Fruit fly (Drosophila melanogaster) whole organism, embryonic: ENCODE measurements around the gene CG44261.

Experiments
- Ada2b ChIP-seq: fragments of 200-800 bp; sonication (Bioruptor generic); IDR thresholded peaks from 2 replicates; pipeline ENCODE4 v1.3.6; 2022; ENCODE audit warnings: missing biosample characterization, missing genetic modification characterization
- Adf1 ChIP-seq: fragments of 200-800 bp; sonication (Bioruptor generic); IDR thresholded peaks from 2 replicates; pipeline ENCODE4 v1.3.6; 2022; ENCODE audit warnings: missing biosample characterization, missing genetic modification characterization
- Bteb2 ChIP-seq: fragments of 200-800 bp; sonication (Bioruptor generic); optimal IDR thresholded peaks from 2 replicates; lab custom pipeline; 2016; ENCODE audit warnings: missing biosample characterization, missing genetic modification characterization
- CG10147 ChIP-seq: fragments of 200-800 bp; sonication (Bioruptor generic); optimal IDR thresholded peaks from 2 replicates; lab custom pipeline; 2019; ENCODE audit warnings: missing biosample characterization, mild to moderate bottlenecking, missing genetic modification characterization, moderate library complexity
- CG10462 ChIP-seq: fragments of 200-800 bp; sonication (Bioruptor generic); optimal IDR thresholded peaks from 2 replicates; lab custom pipeline; 2016; ENCODE audit warnings: missing biosample characterization, missing genetic modification characterization
- CG10959 ChIP-seq: fragments of 200-800 bp; sonication (Bioruptor generic); IDR thresholded peaks from 2 replicates; pipeline ENCODE4 v1.3.6; 2022; ENCODE audit warnings: missing biosample characterization, missing genetic modification characterization
- CG11093 ChIP-seq: fragments of 200-800 bp; sonication (Bioruptor generic); IDR thresholded peaks from 3 replicates; pipeline ENCODE4 v1.3.6; 2022; ENCODE audit warnings: missing biosample characterization, missing genetic modification characterization
- CG11398 ChIP-seq: fragments of 200-800 bp; sonication (Bioruptor generic); optimal IDR thresholded peaks from 2 replicates; lab custom pipeline; 2016; ENCODE audit warnings: missing biosample characterization, missing genetic modification characterization
- CG11504 ChIP-seq: fragments of 200-800 bp; sonication (Bioruptor generic); optimal IDR thresholded peaks from 3 replicates; lab custom pipeline; 2019; ENCODE audit warnings: missing biosample characterization, mild to moderate bottlenecking, missing genetic modification characterization, moderate library complexity
- CG11695 ChIP-seq: fragments of 200-800 bp; sonication (Bioruptor generic); IDR thresholded peaks from 3 replicates; pipeline ENCODE4 v1.3.6; 2022; ENCODE audit warnings: missing biosample characterization, missing genetic modification characterization
- CG11723 ChIP-seq: fragments of 200-800 bp; sonication (Bioruptor generic); optimal IDR thresholded peaks from 2 replicates; lab custom pipeline; 2017; ENCODE audit warnings: missing biosample characterization, mild to moderate bottlenecking, missing genetic modification characterization
- CG12769 ChIP-seq: fragments of 200-800 bp; sonication (Bioruptor generic); optimal IDR thresholded peaks from 2 replicates; lab custom pipeline; 2019; ENCODE audit warnings: missing biosample characterization, mild to moderate bottlenecking, missing genetic modification characterization, moderate library complexity
- CG14667 ChIP-seq: fragments of 200-800 bp; sonication (Bioruptor generic); IDR thresholded peaks from 2 replicates; pipeline ENCODE4 v1.3.6; 2022; ENCODE audit warnings: missing biosample characterization, missing genetic modification characterization
- CG15073 ChIP-seq: fragments of 200-800 bp; sonication (Bioruptor generic); optimal IDR thresholded peaks from 2 replicates; lab custom pipeline; 2016; ENCODE audit warnings: missing biosample characterization, missing genetic modification characterization
- CG17328 ChIP-seq: fragments of 200-800 bp; sonication (Bioruptor generic); IDR thresholded peaks from 2 replicates; pipeline ENCODE4 v1.3.6; 2022; ENCODE audit warnings: missing biosample characterization, missing genetic modification characterization
- CG2120 ChIP-seq: fragments of 200-800 bp; sonication (Bioruptor generic); optimal IDR thresholded peaks from 3 replicates; lab custom pipeline; 2016; ENCODE audit warnings: missing biosample characterization, missing genetic modification characterization
- CG2202 ChIP-seq: fragments of 200-800 bp; sonication (Bioruptor generic); optimal IDR thresholded peaks from 2 replicates; lab custom pipeline; 2018; ENCODE audit warnings: missing biosample characterization, mild to moderate bottlenecking, missing genetic modification characterization
- CG2875 ChIP-seq: fragments of 200-800 bp; sonication (Bioruptor generic); optimal IDR thresholded peaks from 2 replicates; lab custom pipeline; 2017; ENCODE audit warnings: missing biosample characterization, mild to moderate bottlenecking, missing genetic modification characterization, missing genetic modification reagents
- CG30431 ChIP-seq: fragments of 200-800 bp; sonication (Bioruptor generic); optimal IDR thresholded peaks from 2 replicates; lab custom pipeline; 2017; ENCODE audit warnings: missing biosample characterization, missing genetic modification characterization
- CG3281 ChIP-seq: fragments of 200-800 bp; sonication (Bioruptor generic); optimal IDR thresholded peaks from 3 replicates; lab custom pipeline; 2017; ENCODE audit warnings: missing biosample characterization, mild to moderate bottlenecking, missing genetic modification characterization
- CG43689 ChIP-seq: fragments of 200-800 bp; sonication (Bioruptor generic); IDR thresholded peaks from 2 replicates; pipeline ENCODE4 v1.3.6; 2022; ENCODE audit warnings: missing biosample characterization, missing genetic modification characterization
- CG4820 ChIP-seq: fragments of 200-800 bp; sonication (Bioruptor generic); optimal IDR thresholded peaks from 3 replicates; lab custom pipeline; 2016; ENCODE audit warnings: missing biosample characterization, missing genetic modification characterization
- CG6813 ChIP-seq: fragments of 200-800 bp; sonication (Bioruptor generic); optimal IDR thresholded peaks from 2 replicates; lab custom pipeline; 2017; ENCODE audit warnings: missing biosample characterization, missing genetic modification characterization, mild to moderate bottlenecking, moderate library complexity, missing genetic modification reagents
- CG7357 ChIP-seq: fragments of 200-800 bp; sonication (Bioruptor generic); IDR thresholded peaks from 3 replicates; pipeline ENCODE4 v1.3.6; 2022; ENCODE audit warnings: missing biosample characterization, missing genetic modification characterization
- CoRest ChIP-seq: fragments of 200-800 bp; sonication (Bioruptor generic); optimal IDR thresholded peaks from 3 replicates; lab custom pipeline; 2018; ENCODE audit warnings: missing biosample characterization, mild to moderate bottlenecking, missing genetic modification characterization, moderate library complexity
- Dbx ChIP-seq: fragments of 200-800 bp; sonication (Bioruptor generic); IDR thresholded peaks from 3 replicates; pipeline ENCODE4 v1.3.6; 2022; ENCODE audit warnings: missing biosample characterization, missing genetic modification characterization
- Dfd ChIP-seq, 2 experiments: fragments of >200 bp; optimal IDR thresholded peaks; 2 replicates each; lab custom pipeline; 2017; ENCODE audit warnings: missing biosample characterization in 2 of 2, missing genetic modification characterization in 2 of 2
- Dip2 ChIP-seq: fragments of 200-800 bp; sonication (Bioruptor generic); IDR thresholded peaks from 2 replicates; pipeline ENCODE4 v1.3.6; 2022; ENCODE audit warnings: missing biosample characterization, missing genetic modification characterization
- Eip74EF ChIP-seq, 2 experiments: fragments of 200-800 bp in 1 of 2; fragments of >200 bp in 1 of 2; sonication (Bioruptor generic) in 1 of 2; optimal IDR thresholded peaks; 2 replicates each; lab custom pipeline; 2017 to 2019; ENCODE audit warnings: missing biosample characterization in 2 of 2, missing genetic modification characterization in 2 of 2, mild to moderate bottlenecking in 1 of 2, moderate library complexity in 1 of 2
- Gug ChIP-seq: fragments of 200-800 bp; sonication (Bioruptor generic); IDR thresholded peaks from 4 replicates; pipeline ENCODE4 v1.3.6; 2022; ENCODE audit warnings: missing biosample characterization, missing genetic modification characterization
- HLH54F ChIP-seq: fragments of 200-800 bp; sonication (Bioruptor generic); optimal IDR thresholded peaks from 3 replicates; lab custom pipeline; 2016; ENCODE audit warnings: missing biosample characterization, missing genetic modification characterization
- Max ChIP-seq: fragments of 200-800 bp; sonication (Bioruptor generic); optimal IDR thresholded peaks from 2 replicates; lab custom pipeline; 2016; ENCODE audit warnings: missing biosample characterization, mild to moderate bottlenecking, missing genetic modification characterization
- NK7.1 ChIP-seq: fragments of 200-800 bp; sonication (Bioruptor generic); optimal IDR thresholded peaks from 3 replicates; lab custom pipeline; 2016; ENCODE audit warnings: missing biosample characterization, missing genetic modification characterization
- Nf-YA ChIP-seq: fragments of 200-800 bp; sonication (Bioruptor generic); IDR thresholded peaks from 2 replicates; pipeline ENCODE4 v1.3.6; 2022; ENCODE audit warnings: missing biosample characterization, missing genetic modification characterization
- dan ChIP-seq: fragments of 200-800 bp; sonication (Bioruptor generic); IDR thresholded peaks from 2 replicates; pipeline ENCODE4 v1.3.6; 2022; ENCODE audit warnings: missing biosample characterization, missing genetic modification characterization
- dati ChIP-seq: fragments of 200-800 bp; sonication (Bioruptor generic); IDR thresholded peaks from 2 replicates; pipeline ENCODE4 v1.3.6; 2022; ENCODE audit warnings: missing biosample characterization, missing genetic modification characterization
- en ChIP-seq: fragments of 200-800 bp; sonication (Bioruptor generic); optimal IDR thresholded peaks from 2 replicates; lab custom pipeline; 2016; ENCODE audit warnings: missing biosample characterization, missing genetic modification characterization
- eyg ChIP-seq: fragments of 200-800 bp; sonication (Bioruptor generic); optimal IDR thresholded peaks from 3 replicates; lab custom pipeline; 2016; ENCODE audit warnings: missing biosample characterization, missing genetic modification characterization
- fd96Cb ChIP-seq: fragments of 200-800 bp; sonication (Bioruptor generic); optimal IDR thresholded peaks from 2 replicates; lab custom pipeline; 2018; ENCODE audit warnings: missing biosample characterization, mild to moderate bottlenecking, missing genetic modification characterization, moderate library complexity
- fu2 ChIP-seq: fragments of 200-800 bp; sonication (Bioruptor generic); optimal IDR thresholded peaks from 2 replicates; lab custom pipeline; 2016; ENCODE audit warnings: missing biosample characterization, missing genetic modification characterization
- gsb ChIP-seq: fragments of 200-800 bp; sonication (Bioruptor generic); IDR thresholded peaks from 2 replicates; pipeline ENCODE4 v1.3.6; 2022; ENCODE audit warnings: missing biosample characterization, missing genetic modification characterization
- gsb-n ChIP-seq: fragments of 200-800 bp; sonication (Bioruptor generic); optimal IDR thresholded peaks from 3 replicates; lab custom pipeline; 2018; ENCODE audit warnings: missing biosample characterization, mild to moderate bottlenecking, missing genetic modification characterization
- her ChIP-seq: fragments of 200-800 bp; sonication (Bioruptor generic); optimal IDR thresholded peaks from 2 replicates; lab custom pipeline; 2016; ENCODE audit warnings: missing biosample characterization, missing genetic modification characterization
- klu ChIP-seq: fragments of 200-800 bp; sonication (Bioruptor generic); IDR thresholded peaks from 2 replicates; pipeline ENCODE4 v1.3.6; 2022; ENCODE audit warnings: missing biosample characterization, missing genetic modification characterization
- maf-S ChIP-seq: fragments of 200-800 bp; sonication (Bioruptor generic); optimal IDR thresholded peaks from 2 replicates; lab custom pipeline; 2016; ENCODE audit warnings: missing biosample characterization, missing genetic modification characterization
- nerfin-2 ChIP-seq: fragments of 200-800 bp; sonication (Bioruptor generic); IDR thresholded peaks from 2 replicates; pipeline ENCODE4 v1.3.6; 2022; ENCODE audit warnings: missing biosample characterization, missing genetic modification characterization; ENCODE audit not compliant: partially characterized antibody
- nmo ChIP-seq: fragments of 200-800 bp; sonication (Bioruptor generic); optimal IDR thresholded peaks from 2 replicates; lab custom pipeline; 2018; ENCODE audit warnings: missing biosample characterization, mild to moderate bottlenecking, missing genetic modification characterization, moderate library complexity
- pho ChIP-seq: fragments of 200-800 bp; sonication (Bioruptor generic); optimal IDR thresholded peaks from 2 replicates; lab custom pipeline; 2016; ENCODE audit warnings: missing biosample characterization, missing genetic modification characterization
- repo ChIP-seq: fragments of 200-800 bp; sonication (Bioruptor generic); optimal IDR thresholded peaks from 2 replicates; lab custom pipeline; 2016; ENCODE audit warnings: missing biosample characterization, missing genetic modification characterization
- slbo ChIP-seq: fragments of 200-800 bp; sonication (Bioruptor generic); IDR thresholded peaks from 2 replicates; pipeline ENCODE4 v1.3.6; 2022; ENCODE audit warnings: missing biosample characterization, missing genetic modification characterization
- tll ChIP-seq, 2 experiments: fragments of 200-800 bp in 1 of 2; fragments of >200 bp in 1 of 2; sonication (Bioruptor generic) in 1 of 2; optimal IDR thresholded peaks; 2 replicates each; lab custom pipeline; 2017 to 2019; ENCODE audit warnings: missing biosample characterization in 2 of 2, missing genetic modification characterization in 2 of 2, mild to moderate bottlenecking in 1 of 2, moderate library complexity in 1 of 2

The CG44261 gene

DNA sequence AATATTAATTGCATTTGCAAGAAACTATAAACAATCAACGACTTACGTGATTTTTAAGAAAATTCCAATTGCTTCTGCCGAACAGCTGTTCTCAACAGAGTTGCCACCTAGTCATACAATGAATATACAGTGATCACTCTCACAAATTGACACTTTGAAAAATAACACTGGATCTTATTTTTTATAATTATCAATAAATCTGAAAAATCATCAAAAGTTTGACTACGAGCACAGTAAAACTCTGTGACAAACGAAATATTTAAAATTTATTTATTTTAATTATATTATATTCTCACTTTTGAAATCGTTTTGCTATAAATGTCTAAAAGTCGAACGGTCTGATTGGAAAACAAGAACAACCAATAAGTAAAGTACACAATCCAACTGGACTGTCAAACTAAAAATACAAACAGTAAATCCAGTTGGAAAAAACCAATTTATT is 8.0 kb downstream of the CG44261 start, which contains the start of gene CG34117 (continued):
- TF ChIP-seq CG4820 (GFP tag; lab: Kevin White, UChicago) (peak; percentile 63), CG10959 (peak; percentile 69), dan (GFP tag; lab: Robert Waterston, UW) (no peak), CG15073 (peak; percentile 31), klu (GFP tag; lab: Robert Waterston, UW) (peak; percentile 67), tll (GFP tag; optimal IDR thresholded peaks at IDR 0.05; lab: Kevin White, UChicago) (peak in 1 of 2 experiments; percentile 61), CG10462 (GFP tag; lab: Kevin White, UChicago) (peak; percentile 57), CG2875 (GFP tag; lab: Kevin White, UChicago) (peak; percentile 48), en (GFP tag; lab: Kevin White, UChicago) (no peak), gsb (GFP tag; lab: Robert Waterston, UW) (peak; percentile 58), Bteb2 (GFP tag; lab: Kevin White, UChicago) (peak; percentile 73), fd96Cb (peak; percentile 72), CG12769 (tag; lab: Kevin White, UChicago) (peak; percentile 68), Max (GFP tag; lab: Kevin White, UChicago) (peak; percentile 69), her (GFP tag; lab: Kevin White, UChicago) (peak; percentile 17), Dbx (GFP tag; lab: Robert Waterston, UW) (peak; percentile 81), CG11398 (GFP tag; lab: Kevin White, UChicago) (no peak), HLH54F (no peak), CG2120 (peak; percentile 87), dati (GFP tag; lab: Robert Waterston, UW) (no peak), gsb-n (tag; lab: Kevin White, UChicago) (peak; percentile 75), Dfd (GFP tag; optimal IDR thresholded peaks at IDR 0.05; lab: Kevin White, UChicago) (no peak), CG7357 (GFP tag; lab: Robert Waterston, UW) (peak; percentile 55; the same call in 2 of the 3 replicates), CG10147 (GFP tag; lab: Kevin White, UChicago) (peak; percentile 78), fu2 (GFP tag; lab: Kevin White, UChicago) (peak; percentile 30), CG30431 (GFP tag; lab: Kevin White, UChicago) (peak; percentile 27), CG14667 (GFP tag; lab: Robert Waterston, UW) (peak; percentile 78), CG3281 (GFP tag; lab: Kevin White, UChicago) (peak; percentile 82), pho (peak; percentile 47), CoRest (peak; percentile 78), Eip74EF (GFP tag; optimal IDR thresholded peaks at IDR 0.05; lab: Kevin White, UChicago) (peak in 1 of 2 experiments; percentile 73), slbo (GFP tag; lab: Robert Waterston, UW) (peak; percentile 92), CG11695 (GFP tag; lab: Robert Waterston, UW) (peak; percentile 80; the same call in 2 of the 3 replicates), repo (GFP tag; lab: Kevin White, UChicago) (peak; percentile 18), Gug (GFP tag; lab: Robert Waterston, UW) (peak; percentile 67; the same call in 3 of the 4 replicates), nerfin-2 (GFP tag; lab: Robert Waterston, UW) (no peak), Nf-YA (GFP tag; lab: Robert Waterston, UW) (peak; percentile 27; the same call in 1 of the 2 replicates), CG6813 (GFP tag; lab: Kevin White, UChicago) (peak; percentile 68), nmo (GFP tag; lab: Kevin White, UChicago) (peak; percentile 79), maf-S (GFP tag; lab: Kevin White, UChicago) (peak; percentile 50), NK7.1 (no peak), Dip2 (GFP tag; lab: Robert Waterston, UW) (no peak), eyg (no peak), CG11504 (peak; percentile 80), CG11723 (GFP tag; lab: Kevin White, UChicago) (peak; percentile 32), Ada2b (GFP tag; lab: Robert Waterston, UW) (peak; percentile 86), CG2202 (tag; lab: Kevin White, UChicago) (peak; percentile 50), Adf1 (GFP tag; lab: Robert Waterston, UW) (peak; percentile 54; the same call in 1 of the 2 replicates), CG17328 (peak; percentile 88), CG11093 (GFP tag; lab: Robert Waterston, UW) (peak; percentile 59; the same call in 2 of the 3 replicates), CG43689 (GFP tag; lab: Robert Waterston, UW) (peak; percentile 40; the same call in 1 of the 2 replicates)
